Fruit fly (Drosophila melanogaster) whole organism, embryonic: ENCODE data around the gene CG1896.

Source experiments
- CG11085 ChIP-seq: fragments of 200-800 bp; sonication (Bioruptor generic); IDR thresholded peaks from 2 replicates; pipeline ENCODE4 v1.3.6; 2022; ENCODE audit warnings: missing biosample characterization, missing genetic modification characterization
- CG11456 ChIP-seq: fragments of 200-800 bp; sonication (Bioruptor generic); IDR thresholded peaks from 3 replicates; pipeline ENCODE4 v1.3.6; 2022; ENCODE audit warnings: missing biosample characterization, missing genetic modification characterization
- CG12155 ChIP-seq: fragments of 200-800 bp; sonication (Bioruptor generic); optimal IDR thresholded peaks from 3 replicates; lab custom pipeline; 2016; ENCODE audit warnings: missing biosample characterization, missing genetic modification characterization
- CG13123 ChIP-seq: fragments of 200-800 bp; sonication (Bioruptor generic); optimal IDR thresholded peaks from 2 replicates; lab custom pipeline; 2016; ENCODE audit warnings: missing biosample characterization, missing genetic modification characterization
- CG13624 ChIP-seq: fragments of 200-800 bp; sonication (Bioruptor generic); optimal IDR thresholded peaks from 2 replicates; lab custom pipeline; 2016; ENCODE audit warnings: missing biosample characterization, missing genetic modification characterization
- CG14667 ChIP-seq: fragments of 200-800 bp; sonication (Bioruptor generic); IDR thresholded peaks from 2 replicates; pipeline ENCODE4 v1.3.6; 2022; ENCODE audit warnings: missing biosample characterization, missing genetic modification characterization
- CG17385 ChIP-seq: fragments of 200-800 bp; sonication (Bioruptor generic); optimal IDR thresholded peaks from 3 replicates; lab custom pipeline; 2018; ENCODE audit warnings: missing biosample characterization, mild to moderate bottlenecking, missing genetic modification characterization
- CG17802 ChIP-seq: fragments of 200-800 bp; sonication (Bioruptor generic); optimal IDR thresholded peaks from 2 replicates; lab custom pipeline; 2018; ENCODE audit warnings: missing biosample characterization, mild to moderate bottlenecking, missing genetic modification characterization, moderate library complexity
- CG18262 ChIP-seq: fragments of 200-800 bp; optimal IDR thresholded peaks from 3 replicates; lab custom pipeline; 2019; ENCODE audit warnings: missing biosample characterization, mild to moderate bottlenecking, missing genetic modification characterization, moderate library complexity
- CG1832 ChIP-seq: fragments of 200-800 bp; sonication (Bioruptor generic); optimal IDR thresholded peaks from 2 replicates; lab custom pipeline; 2017; ENCODE audit warnings: missing biosample characterization, mild to moderate bottlenecking, missing genetic modification characterization, inconsistent platforms
- CG31388 ChIP-seq: fragments of 200-800 bp; sonication (Bioruptor generic); optimal IDR thresholded peaks from 2 replicates; lab custom pipeline; 2016; ENCODE audit warnings: missing biosample characterization, missing genetic modification characterization
- CG4282 ChIP-seq: fragments of 200-800 bp; sonication (Bioruptor generic); optimal IDR thresholded peaks from 2 replicates; lab custom pipeline; 2016; ENCODE audit warnings: missing biosample characterization, missing genetic modification characterization
- CG4424 ChIP-seq: fragments of 200-800 bp; sonication (Bioruptor generic); optimal IDR thresholded peaks from 3 replicates; lab custom pipeline; 2016; ENCODE audit warnings: missing biosample characterization, missing genetic modification characterization
- CG4707 ChIP-seq: fragments of 200-800 bp; sonication (Bioruptor generic); optimal IDR thresholded peaks from 2 replicates; lab custom pipeline; 2018; ENCODE audit warnings: missing biosample characterization, mild to moderate bottlenecking, missing genetic modification characterization, moderate library complexity
- CG8290 ChIP-seq, 3 experiments: fragments of 200-800 bp; sonication (Bioruptor generic); optimal IDR thresholded peaks; 2 replicates each; lab custom pipeline; 2016 to 2019; ENCODE audit warnings: missing biosample characterization in 3 of 3, missing genetic modification characterization in 3 of 3, mild to moderate bottlenecking in 2 of 3, moderate library complexity in 1 of 3
- CHES-1-like ChIP-seq: fragments of 200-800 bp; sonication (Bioruptor generic); optimal IDR thresholded peaks from 2 replicates; lab custom pipeline; 2016; ENCODE audit warnings: missing biosample characterization, missing genetic modification characterization
- Chrac-16 ChIP-seq: fragments of 200-800 bp; sonication (Bioruptor generic); optimal IDR thresholded peaks from 3 replicates; lab custom pipeline; 2016; ENCODE audit warnings: missing biosample characterization, missing genetic modification characterization
- D19A ChIP-seq: fragments of 200-800 bp; optimal IDR thresholded peaks from 3 replicates; lab custom pipeline; 2019; ENCODE audit warnings: missing biosample characterization, mild to moderate bottlenecking, missing genetic modification characterization, moderate library complexity
- Drgx ChIP-seq: fragments of 200-800 bp; sonication (Bioruptor generic); IDR thresholded peaks from 2 replicates; pipeline ENCODE4 v1.3.6; 2022; ENCODE audit warnings: missing biosample characterization, missing genetic modification characterization
- Gsc ChIP-seq: fragments of 200-800 bp; sonication (Bioruptor generic); IDR thresholded peaks from 2 replicates; pipeline ENCODE4 v1.3.6; 2022; ENCODE audit warnings: missing biosample characterization, missing genetic modification characterization
- HHEX ChIP-seq: fragments of 200-800 bp; sonication (Bioruptor generic); optimal IDR thresholded peaks from 3 replicates; lab custom pipeline; 2017; ENCODE audit warnings: missing biosample characterization, mild to moderate bottlenecking, missing genetic modification characterization, missing genetic modification reagents
- HLH3B ChIP-seq: fragments of 200-800 bp; sonication (Bioruptor generic); IDR thresholded peaks from 2 replicates; pipeline ENCODE4 v1.3.6; 2022; ENCODE audit warnings: missing biosample characterization, missing genetic modification characterization
- Hr39 ChIP-seq: fragments of >200 bp; optimal IDR thresholded peaks from 2 replicates; lab custom pipeline; 2017
- Nf-YC ChIP-seq: fragments of 200-800 bp; optimal IDR thresholded peaks from 3 replicates; lab custom pipeline; 2019; ENCODE audit warnings: missing biosample characterization, mild to moderate bottlenecking, missing genetic modification characterization, moderate library complexity
- Ptx1 ChIP-seq: fragments of 200-800 bp; sonication (Bioruptor generic); IDR thresholded peaks from 2 replicates; pipeline ENCODE4 v1.3.6; 2022; ENCODE audit warnings: missing biosample characterization, missing genetic modification characterization
- Six4 ChIP-seq: fragments of 200-800 bp; sonication (Bioruptor generic); optimal IDR thresholded peaks from 2 replicates; lab custom pipeline; 2016; ENCODE audit warnings: missing biosample characterization, missing genetic modification characterization
- Spps ChIP-seq: fragments of 200-800 bp; sonication (Bioruptor generic); optimal IDR thresholded peaks from 2 replicates; lab custom pipeline; 2018; ENCODE audit warnings: missing biosample characterization, mild to moderate bottlenecking, missing genetic modification characterization
- Stat92E ChIP-seq, 3 experiments: fragments of >200 bp in 2 of 3; fragments of 200-800 bp in 1 of 3; sonication (Bioruptor generic) in 1 of 3; optimal IDR thresholded peaks; 2 replicates each; lab custom pipeline; 2017 to 2019; ENCODE audit warnings: missing biosample characterization in 3 of 3, missing genetic modification characterization in 3 of 3, mild to moderate bottlenecking in 1 of 3, moderate library complexity in 1 of 3
- Usf ChIP-seq: fragments of 200-800 bp; sonication (Bioruptor generic); optimal IDR thresholded peaks from 2 replicates; lab custom pipeline; 2017; ENCODE audit warnings: missing genotype, missing biosample characterization, missing genetic modification characterization
- Vsx1 ChIP-seq: fragments of 200-800 bp; sonication (Bioruptor generic); optimal IDR thresholded peaks from 2 replicates; lab custom pipeline; 2017; ENCODE audit warnings: missing biosample characterization, mild to moderate bottlenecking, missing genetic modification characterization, missing genetic modification reagents
- YL-1 ChIP-seq: fragments of 200-800 bp; sonication (Bioruptor generic); optimal IDR thresholded peaks from 3 replicates; lab custom pipeline; 2017; ENCODE audit warnings: missing biosample characterization, mild to moderate bottlenecking, missing genetic modification characterization
- aop ChIP-seq: fragments of 200-800 bp; sonication (Bioruptor generic); IDR thresholded peaks from 2 replicates; pipeline ENCODE4 v1.3.6; 2022; ENCODE audit warnings: missing biosample characterization, missing genetic modification characterization
- bab2 ChIP-seq: fragments of 200-800 bp; sonication (Bioruptor generic); optimal IDR thresholded peaks from 2 replicates; lab custom pipeline; 2016; ENCODE audit warnings: missing biosample characterization, missing genetic modification characterization
- bcd ChIP-seq: fragments of 200-800 bp; sonication (Bioruptor generic); optimal IDR thresholded peaks from 2 replicates; lab custom pipeline; 2017; ENCODE audit warnings: missing biosample characterization, mild to moderate bottlenecking, missing genetic modification characterization
- chif ChIP-seq, 2 experiments: fragments of 200-800 bp; sonication (Bioruptor generic); optimal IDR thresholded peaks; 3 replicates each; lab custom pipeline; 2016; ENCODE audit warnings: missing biosample characterization in 2 of 2, missing genetic modification characterization in 2 of 2
- ems ChIP-seq: fragments of 200-800 bp; sonication (Bioruptor generic); optimal IDR thresholded peaks from 3 replicates; lab custom pipeline; 2016; ENCODE audit warnings: missing biosample characterization, missing genetic modification characterization
- en ChIP-seq: fragments of 200-800 bp; sonication (Bioruptor generic); optimal IDR thresholded peaks from 2 replicates; lab custom pipeline; 2016; ENCODE audit warnings: missing biosample characterization, missing genetic modification characterization
- fd3F ChIP-seq: fragments of 200-800 bp; sonication (Bioruptor generic); optimal IDR thresholded peaks from 2 replicates; lab custom pipeline; 2018; ENCODE audit warnings: missing biosample characterization, mild to moderate bottlenecking, missing genetic modification characterization, moderate library complexity
- fd64A ChIP-seq: fragments of 200-800 bp; sonication (Bioruptor generic); optimal IDR thresholded peaks from 3 replicates; lab custom pipeline; 2018; ENCODE audit warnings: missing biosample characterization, mild to moderate bottlenecking, missing genetic modification characterization
- gcm ChIP-seq: fragments of 200-800 bp; sonication (Bioruptor generic); optimal IDR thresholded peaks from 2 replicates; lab custom pipeline; 2019; ENCODE audit warnings: missing biosample characterization, mild to moderate bottlenecking, missing genetic modification characterization, moderate library complexity
- jigr1 ChIP-seq: fragments of 200-800 bp; sonication (Bioruptor generic); IDR thresholded peaks from 3 replicates; pipeline ENCODE4 v1.3.6; 2022; ENCODE audit warnings: missing biosample characterization, missing genetic modification characterization
- kni ChIP-seq: fragments of 200-800 bp; sonication (Bioruptor generic); optimal IDR thresholded peaks from 3 replicates; lab custom pipeline; 2017; ENCODE audit warnings: mild to moderate bottlenecking, missing biosample characterization, missing genetic modification reagents, missing genetic modification characterization
- mirr ChIP-seq: fragments of 200-800 bp; sonication (Bioruptor generic); optimal IDR thresholded peaks from 3 replicates; lab custom pipeline; 2018; ENCODE audit warnings: missing biosample characterization, mild to moderate bottlenecking, missing genetic modification characterization
- p53 ChIP-seq: fragments of 200-800 bp; sonication (Bioruptor generic); optimal IDR thresholded peaks from 2 replicates; lab custom pipeline; 2016; ENCODE audit warnings: missing biosample characterization, missing genetic modification characterization
- pzg ChIP-seq: fragments of 200-800 bp; sonication (Bioruptor generic); optimal IDR thresholded peaks from 3 replicates; lab custom pipeline; 2018; ENCODE audit warnings: missing biosample characterization, mild to moderate bottlenecking, missing genetic modification characterization, moderate library complexity
- run ChIP-seq: fragments of 200-800 bp; sonication (Bioruptor generic); optimal IDR thresholded peaks from 3 replicates; lab custom pipeline; 2018; ENCODE audit warnings: missing biosample characterization, mild to moderate bottlenecking, missing genetic modification characterization
- shn ChIP-seq: fragments of 200-800 bp; sonication (Bioruptor generic); optimal IDR thresholded peaks from 3 replicates; lab custom pipeline; 2016; ENCODE audit warnings: missing biosample characterization, missing genetic modification characterization
- sim ChIP-seq: fragments of 200-800 bp; sonication (Bioruptor generic); IDR thresholded peaks from 2 replicates; pipeline ENCODE4 v1.3.6; 2022; ENCODE audit warnings: missing biosample characterization, missing genetic modification characterization
- tup ChIP-seq: fragments of 200-800 bp; sonication (Bioruptor generic); optimal IDR thresholded peaks from 2 replicates; lab custom pipeline; 2016; ENCODE audit warnings: missing biosample characterization, mild to moderate bottlenecking, missing genetic modification characterization, moderate library complexity
- unc-4 ChIP-seq: fragments of 200-800 bp; sonication (Bioruptor generic); IDR thresholded peaks from 2 replicates; pipeline ENCODE4 v1.3.6; 2022; ENCODE audit warnings: missing biosample characterization, missing genetic modification characterization; ENCODE audit not compliant: partially characterized antibody
- vvl ChIP-seq: fragments of 200-800 bp; sonication (Bioruptor generic); IDR thresholded peaks from 2 replicates; pipeline ENCODE4 v1.3.6; 2022; ENCODE audit warnings: missing biosample characterization, missing genetic modification characterization

The CG1896 gene

dm6 chr3R:31744044-31744652 lies at the start of gene CG1896 (continued):
- TF ChIP-seq CG31388 (GFP tag; lab: Kevin White, UChicago), result no peak
- TF ChIP-seq Spps, result peak; percentile 12
- TF ChIP-seq kni (GFP tag; lab: Kevin White, UChicago), result no peak
- TF ChIP-seq CG4282 (GFP tag; lab: Kevin White, UChicago), result no peak
- no peak for TF ChIP-seq unc-4
- TF ChIP-seq Nf-YC (tag; lab: Kevin White, UChicago), result no peak
- TF ChIP-seq CG1832 (GFP tag; lab: Kevin White, UChicago), result no peak
- peak; percentile 7 for TF ChIP-seq bcd (GFP tag; lab: Kevin White, UChicago)
- TF ChIP-seq CG4707 (GFP tag; lab: Kevin White, UChicago), result no peak
- TF ChIP-seq Drgx (GFP tag; lab: Robert Waterston, UW), result peak; percentile 63
- no peak for TF ChIP-seq Stat92E (GFP tag; optimal IDR thresholded peaks at IDR 0.05; lab: Kevin White, UChicago)
- TF ChIP-seq run (tag; lab: Kevin White, UChicago), result no peak
- peak; percentile 2 for TF ChIP-seq tup (GFP tag; lab: Kevin White, UChicago)
- TF ChIP-seq Six4, result no peak
- no peak for TF ChIP-seq aop
- no peak for TF ChIP-seq ems (GFP tag; lab: Kevin White, UChicago)
- TF ChIP-seq CG11456, result 0 out of 3 replicates have a peak, but pooled peaks have one; percentile 41
- no peak for TF ChIP-seq HHEX
- TF ChIP-seq bab2 (GFP tag; lab: Kevin White, UChicago), result no peak
- TF ChIP-seq vvl, result peak; percentile 70
- TF ChIP-seq CG17385, result peak; percentile 50
- no peak for TF ChIP-seq CG13123 (GFP tag; lab: Kevin White, UChicago)
- TF ChIP-seq Vsx1 (GFP tag; lab: Kevin White, UChicago), result no peak
- peak; percentile 38 for TF ChIP-seq CG12155 (GFP tag; lab: Kevin White, UChicago)
- TF ChIP-seq Hr39 (lab: Kevin White, UChicago), result no peak
- no peak for TF ChIP-seq CG8290 (GFP tag; optimal IDR thresholded peaks at IDR 0.05; lab: Kevin White, UChicago)
- no peak for TF ChIP-seq CG8290 (tag; optimal IDR thresholded peaks at IDR 0.05; lab: Kevin White, UChicago)
- TF ChIP-seq D19A (tag; lab: Kevin White, UChicago), result peak; percentile 87
- no peak for TF ChIP-seq YL-1 (GFP tag; lab: Kevin White, UChicago)
- TF ChIP-seq HLH3B (GFP tag; lab: Robert Waterston, UW), result 0 out of 2 replicates have a peak, but pooled peaks have one; percentile 10
- peak; percentile 48 for TF ChIP-seq CG18262 (tag; lab: Kevin White, UChicago)
- peak; percentile 56 for TF ChIP-seq Ptx1
- TF ChIP-seq en (GFP tag; lab: Kevin White, UChicago), result no peak
- TF ChIP-seq CHES-1-like (GFP tag; lab: Kevin White, UChicago), result no peak
- no peak for TF ChIP-seq CG13624 (GFP tag; lab: Kevin White, UChicago)
- peak; percentile 17 for TF ChIP-seq pzg
- TF ChIP-seq mirr, result no peak
- TF ChIP-seq sim (GFP tag; lab: Robert Waterston, UW), result no peak
- TF ChIP-seq CG11085 (GFP tag; lab: Robert Waterston, UW), result no peak
- TF ChIP-seq fd3F, result no peak
- TF ChIP-seq chif (GFP tag; optimal IDR thresholded peaks at IDR 0.05; lab: Kevin White, UChicago), result no peak
- TF ChIP-seq gcm (GFP tag; lab: Kevin White, UChicago), result peak; percentile 16
- TF ChIP-seq Chrac-16 (GFP tag; lab: Kevin White, UChicago), result peak; percentile 31
- no peak for TF ChIP-seq Gsc (GFP tag; lab: Robert Waterston, UW)
- TF ChIP-seq shn (GFP tag; lab: Kevin White, UChicago), result no peak
- no peak for TF ChIP-seq fd64A (GFP tag; lab: Kevin White, UChicago)
- peak; percentile 12 for TF ChIP-seq CG17802 (tag; lab: Kevin White, UChicago)
- TF ChIP-seq CG14667 (GFP tag; lab: Robert Waterston, UW), result no peak
- no peak for TF ChIP-seq p53 (GFP tag; lab: Kevin White, UChicago)
- TF ChIP-seq CG4424, result peak; percentile 52
- no peak for TF ChIP-seq jigr1 (GFP tag; lab: Robert Waterston, UW)
- TF ChIP-seq Usf, result no peak
